Worm (Caenorhabditis elegans) whole organism, L4 larva: Measurements from ENCODE around the gene srj-37.

Experiments used
- Y75B8A.6 ChIP-seq: fragments of 200-800 bp; sonication (Bioruptor generic); IDR thresholded peaks from 2 replicates; pipeline ENCODE4 v1.3.6; 2022; ENCODE audit warnings: missing genetic modification reagents, missing genetic modification characterization, missing compliant biosample characterization
- ama-1 ChIP-seq: fragments of 150-350 bp; optimal IDR thresholded peaks from 2 replicates; lab custom pipeline; 2014; ENCODE audit warnings: inconsistent platforms, mixed read lengths
- ctbp-1 ChIP-seq: fragments of 200-800 bp; sonication (Bioruptor generic); IDR thresholded peaks from 2 replicates; pipeline ENCODE4 v1.3.6; 2022; ENCODE audit warnings: missing genetic modification reagents, missing genetic modification characterization, missing compliant biosample characterization
- egl-27 ChIP-seq: sonication (generic microtip); optimal IDR thresholded peaks from 3 replicates; lab custom pipeline; 2017; ENCODE audit warnings: missing biosample characterization, missing genetic modification reagents, missing genetic modification characterization
- lsy-2 ChIP-seq, 2 experiments: fragments of 150-350 bp in 1 of 2; sonication (generic microtip) in 1 of 2; optimal IDR thresholded peaks; 2 replicates each; lab custom pipeline; 2014 to 2017; ENCODE audit warnings: missing biosample characterization in 2 of 2, missing genetic modification characterization in 2 of 2
- nhr-28 ChIP-seq: fragments of 150-350 bp; optimal IDR thresholded peaks from 2 replicates; lab custom pipeline; 2014; ENCODE audit warnings: missing biosample characterization, missing genetic modification characterization
- nhr-42 ChIP-seq: fragments of 200-800 bp; sonication (Bioruptor generic); IDR thresholded peaks from 2 replicates; pipeline ENCODE4 v1.3.6; 2022; ENCODE audit warnings: missing genetic modification characterization, missing compliant biosample characterization
- nhr-77 ChIP-seq: fragments of 150-350 bp; optimal IDR thresholded peaks from 2 replicates; lab custom pipeline; 2014; ENCODE audit warnings: missing biosample characterization, missing genetic modification characterization
- saeg-2 ChIP-seq: fragments of 200-800 bp; sonication (Bioruptor generic); IDR thresholded peaks from 2 replicates; pipeline ENCODE4 v1.3.6; 2022; ENCODE audit warnings: missing genetic modification reagents, missing genetic modification characterization, missing compliant biosample characterization
- zfp-3 ChIP-seq: fragments of 200-800 bp; sonication (Bioruptor generic); conservative IDR thresholded peaks from 2 replicates; pipeline ENCODE4 v1.3.6; 2022; ENCODE audit warnings: missing genetic modification reagents, missing genetic modification characterization, missing compliant biosample characterization
- ztf-11 ChIP-seq: fragments of 150-350 bp; optimal IDR thresholded peaks from 2 replicates; lab custom pipeline; 2014; ENCODE audit warnings: missing biosample characterization, missing genetic modification characterization

- TF ChIP-seq nhr-77 (tag; lab: Kevin White, UChicago): no peak
- no peak for TF ChIP-seq egl-27 (tag; lab: Kevin White, UChicago)
- TF ChIP-seq ctbp-1 (GFP tag; lab: Robert Waterston, UW): no peak
- no peak for TF ChIP-seq nhr-42 (GFP tag; lab: Robert Waterston, UW)
- no peak for TF ChIP-seq ztf-11 (tag; lab: Kevin White, UChicago)
- TF ChIP-seq ama-1 (lab: Kevin White, UChicago): no peak
- no peak for TF ChIP-seq zfp-3
- no peak for TF ChIP-seq saeg-2 (GFP tag; lab: Robert Waterston, UW)
- TF ChIP-seq lsy-2 (tag; optimal IDR thresholded peaks at IDR 0.05; lab: Kevin White, UChicago): no peak
- no peak for TF ChIP-seq Y75B8A.6 (GFP tag; lab: Robert Waterston, UW)
- no peak for TF ChIP-seq nhr-28
Measured at ce11 chrV:609671-610070, 28.8 kb upstream of the srj-37 start, which contains the start of gene srlf-36.
